Fruit fly (Drosophila melanogaster) whole organism, pupa: Measurements from ENCODE around the gene CG10053.
A peak's percentile ranks its signal among the peaks of the same experiment; 100 is the strongest.

Source experiments
- CG10348 ChIP-seq: fragments of 200-800 bp; sonication (Bioruptor generic); IDR thresholded peaks from 2 replicates; pipeline ENCODE4 v1.3.6; 2022; ENCODE audit warnings: missing biosample characterization, missing genetic modification characterization
- CG12605 ChIP-seq: fragments of 200-800 bp; sonication (Bioruptor generic); IDR thresholded peaks from 2 replicates; pipeline ENCODE4 v1.3.6; 2022; ENCODE audit warnings: missing biosample characterization, missing genetic modification characterization
- CG13204 ChIP-seq: fragments of 200-800 bp; sonication (Bioruptor generic); optimal IDR thresholded peaks from 2 replicates; lab custom pipeline; 2018; ENCODE audit warnings: missing biosample characterization, mild to moderate bottlenecking, missing genetic modification characterization, moderate library complexity
- CG14655 ChIP-seq: fragments of 200-800 bp; sonication (Bioruptor generic); optimal IDR thresholded peaks from 3 replicates; lab custom pipeline; 2017; ENCODE audit warnings: mild to moderate bottlenecking, missing biosample characterization, missing genetic modification reagents, missing genetic modification characterization
- CG15710 ChIP-seq: fragments of 200-800 bp; sonication (Bioruptor generic); optimal IDR thresholded peaks from 2 replicates; lab custom pipeline; 2018; ENCODE audit warnings: missing biosample characterization, mild to moderate bottlenecking, missing genetic modification characterization, moderate library complexity
- CG17806 ChIP-seq: fragments of 200-800 bp; sonication (Bioruptor generic); optimal IDR thresholded peaks from 2 replicates; lab custom pipeline; 2018; ENCODE audit warnings: missing biosample characterization, mild to moderate bottlenecking, missing genetic modification characterization, moderate library complexity
- CG32121 ChIP-seq: fragments of 200-800 bp; sonication (Bioruptor generic); IDR thresholded peaks from 2 replicates; pipeline ENCODE4 v1.3.6; 2022; ENCODE audit warnings: missing biosample characterization, missing genetic modification characterization
- CG34367 ChIP-seq: fragments of 200-800 bp; sonication (Bioruptor generic); optimal IDR thresholded peaks from 2 replicates; lab custom pipeline; 2018; ENCODE audit warnings: missing biosample characterization, mild to moderate bottlenecking, missing genetic modification characterization
- CG4496 ChIP-seq: fragments of 200-800 bp; sonication (Bioruptor generic); IDR thresholded peaks from 3 replicates; pipeline ENCODE4 v1.3.6; 2022; ENCODE audit warnings: missing biosample characterization, missing genetic modification characterization
- CG8159 ChIP-seq: fragments of 200-800 bp; sonication (Bioruptor generic); optimal IDR thresholded peaks from 3 replicates; lab custom pipeline; 2018; ENCODE audit warnings: missing biosample characterization, mild to moderate bottlenecking, missing genetic modification characterization, moderate library complexity
- CG8301 ChIP-seq: fragments of 200-800 bp; sonication (Bioruptor generic); optimal IDR thresholded peaks from 2 replicates; lab custom pipeline; 2018; ENCODE audit warnings: missing biosample characterization, mild to moderate bottlenecking, missing genetic modification characterization
- CG9948 ChIP-seq: fragments of 200-800 bp; sonication (Bioruptor generic); optimal IDR thresholded peaks from 2 replicates; lab custom pipeline; 2018; ENCODE audit warnings: missing biosample characterization, mild to moderate bottlenecking, missing genetic modification characterization, moderate library complexity
- D1 ChIP-seq: fragments of 200-800 bp; sonication (Bioruptor generic); optimal IDR thresholded peaks from 2 replicates; lab custom pipeline; 2018; ENCODE audit warnings: missing biosample characterization, mild to moderate bottlenecking, missing genetic modification characterization, moderate library complexity
- EcR ChIP-seq: fragments of 200-800 bp; sonication (Bioruptor generic); optimal IDR thresholded peaks from 3 replicates; lab custom pipeline; 2019; ENCODE audit warnings: missing biosample characterization, missing genetic modification characterization, mild to moderate bottlenecking, moderate library complexity, missing genetic modification reagents
- Ets98B ChIP-seq: fragments of 200-800 bp; sonication (Bioruptor generic); IDR thresholded peaks from 2 replicates; pipeline ENCODE4 v1.3.6; 2022; ENCODE audit warnings: missing biosample characterization, missing genetic modification characterization
- Pif1A ChIP-seq: fragments of 200-800 bp; sonication (Bioruptor generic); optimal IDR thresholded peaks from 3 replicates; lab custom pipeline; 2016; ENCODE audit warnings: missing biosample characterization, missing genetic modification characterization
- Pif1B ChIP-seq: fragments of 200-800 bp; sonication (Bioruptor generic); optimal IDR thresholded peaks from 3 replicates; lab custom pipeline; 2016; ENCODE audit warnings: missing biosample characterization, missing genetic modification characterization
- Snoo ChIP-seq: fragments of 200-800 bp; sonication (Bioruptor generic); optimal IDR thresholded peaks from 3 replicates; lab custom pipeline; 2017; ENCODE audit warnings: missing biosample characterization, mild to moderate bottlenecking, missing genetic modification characterization, inconsistent platforms
- fd96Ca ChIP-seq: fragments of 200-800 bp; sonication (Bioruptor generic); IDR thresholded peaks from 3 replicates; pipeline ENCODE4 v1.3.6; 2022; ENCODE audit warnings: missing biosample characterization, missing genetic modification characterization
- gl ChIP-seq: fragments of 200-800 bp; sonication (Bioruptor generic); optimal IDR thresholded peaks from 2 replicates; lab custom pipeline; 2018; ENCODE audit warnings: missing biosample characterization, mild to moderate bottlenecking, missing genetic modification characterization
- rn ChIP-seq: fragments of 200-800 bp; sonication (Bioruptor generic); IDR thresholded peaks from 2 replicates; pipeline ENCODE4 v1.3.6; 2022; ENCODE audit warnings: missing biosample characterization, missing genetic modification characterization

The CG10053 gene

dm6 chr3R:7223972-7224464 lies 22.9 kb upstream of the CG10053 start, which contains the start of gene thw:
TSS of gene thw (plus strand) at chr3R:7224414.
- TF ChIP-seq EcR (no peak), CG13204 (GFP tag; lab: Kevin White, UChicago) (peak; percentile 90)
- TF ChIP-seq, all 21 proteins: peak for 1

- TF ChIP-seq Ets98B (GFP tag; lab: Robert Waterston, UW) (no peak), Pif1B (GFP tag; lab: Kevin White, UChicago) (no peak)
Observed at dm6 chr3R:7241460-7241859, 5.4 kb upstream of the CG10053 start, which contains the start of gene CG14607. TSS of gene CG14607 (plus strand) at chr3R:7241760.

DNA sequence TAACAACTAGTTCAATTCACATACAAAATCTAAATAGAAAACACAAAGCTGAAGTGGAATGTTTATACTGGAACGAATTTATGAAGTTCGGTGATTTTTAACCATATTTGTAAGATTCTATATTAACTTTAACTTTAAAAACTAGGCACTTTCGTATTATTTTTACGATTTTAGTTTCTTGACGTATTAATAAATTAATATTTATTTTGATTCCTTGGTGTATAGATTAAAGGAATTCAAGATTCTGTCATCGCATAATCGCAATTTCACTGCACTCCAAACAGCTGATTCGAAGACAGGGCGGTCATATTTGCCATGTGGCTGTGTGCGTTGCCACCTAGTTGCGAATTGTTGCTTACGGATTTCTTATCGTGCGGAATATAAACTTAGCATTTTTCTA lies 2.6 kb downstream of the CG10053 start, which contains the start of the genes CG1227 and Dtwd2:
Gene CG1227 (minus strand): TSS at position 279 of the 400 bp plus-strand sequence.
Gene Dtwd2 (plus strand): TSS at position 336 of the 400 bp plus-strand sequence.
- TF ChIP-seq CG14655 (GFP tag; lab: Kevin White, UChicago) (peak; percentile 94), gl (tag; lab: Kevin White, UChicago) (peak; percentile 87), CG34367 (peak; percentile 96), CG13204 (GFP tag; lab: Kevin White, UChicago) (no peak), Ets98B (GFP tag; lab: Robert Waterston, UW) (peak; percentile 98), CG4496 (GFP tag; lab: Robert Waterston, UW) (peak; percentile 97), fd96Ca (GFP tag; lab: Robert Waterston, UW) (peak; percentile 83), CG12605 (peak; percentile 98), D1 (peak; percentile 96), CG9948 (tag; lab: Kevin White, UChicago) (peak; percentile 94), Pif1B (GFP tag; lab: Kevin White, UChicago) (peak; percentile 92), CG15710 (tag; lab: Kevin White, UChicago) (peak; percentile 98), CG8301 (peak; percentile 97), CG10348 (GFP tag; lab: Robert Waterston, UW) (peak; percentile 71; the same call in 1 of the 2 replicates), rn (GFP tag; lab: Robert Waterston, UW) (peak; percentile 94), CG17806 (tag; lab: Kevin White, UChicago) (peak; percentile 96), EcR (no peak), Pif1A (GFP tag; lab: Kevin White, UChicago) (peak; percentile 93), CG8159 (tag; lab: Kevin White, UChicago) (peak; percentile 97), Snoo (tag; lab: Kevin White, UChicago) (peak; percentile 94), CG32121 (GFP tag; lab: Robert Waterston, UW) (peak; percentile 97)

- TF ChIP-seq CG10348 (GFP tag; lab: Robert Waterston, UW) (no peak), Pif1A (GFP tag; lab: Kevin White, UChicago) (no peak), CG4496 (GFP tag; lab: Robert Waterston, UW) (no peak), CG34367 (no peak), CG13204 (GFP tag; lab: Kevin White, UChicago) (no peak), Pif1B (GFP tag; lab: Kevin White, UChicago) (no peak), CG15710 (tag; lab: Kevin White, UChicago) (no peak), CG14655 (GFP tag; lab: Kevin White, UChicago) (no peak)
Observed at dm6 chr3R:7251857-7252256, 5.0 kb downstream of the CG10053 start, which contains the start of gene Obp84a. TSS of gene Obp84a (minus strand) at chr3R:7251957.

DNA sequence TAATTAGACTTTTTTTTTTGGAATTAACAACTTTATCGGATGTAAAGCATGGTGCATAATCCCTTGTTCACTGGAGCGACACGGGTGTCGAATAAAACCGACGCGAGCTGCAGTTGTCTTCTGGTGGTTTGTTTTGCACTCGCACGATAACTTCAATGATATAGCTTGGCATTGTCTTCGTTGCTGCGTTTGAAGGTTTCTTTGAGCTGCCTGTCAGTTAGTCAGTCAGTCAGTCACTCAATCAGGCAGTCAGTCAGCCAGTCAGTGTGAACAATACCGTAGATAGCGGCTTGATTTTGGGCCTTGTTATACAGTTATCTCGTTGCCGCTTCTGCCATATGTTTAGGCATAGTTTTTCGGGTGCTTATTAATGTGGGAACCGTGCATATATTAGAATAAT lies 12.7 kb downstream of the CG10053 start:
- no peak for TF ChIP-seq Pif1B (GFP tag; lab: Kevin White, UChicago)
- no peak for TF ChIP-seq CG9948 (tag; lab: Kevin White, UChicago)
- TF ChIP-seq Snoo (tag; lab: Kevin White, UChicago), result no peak
- TF ChIP-seq, all 21 proteins: peak for 0

DNA sequence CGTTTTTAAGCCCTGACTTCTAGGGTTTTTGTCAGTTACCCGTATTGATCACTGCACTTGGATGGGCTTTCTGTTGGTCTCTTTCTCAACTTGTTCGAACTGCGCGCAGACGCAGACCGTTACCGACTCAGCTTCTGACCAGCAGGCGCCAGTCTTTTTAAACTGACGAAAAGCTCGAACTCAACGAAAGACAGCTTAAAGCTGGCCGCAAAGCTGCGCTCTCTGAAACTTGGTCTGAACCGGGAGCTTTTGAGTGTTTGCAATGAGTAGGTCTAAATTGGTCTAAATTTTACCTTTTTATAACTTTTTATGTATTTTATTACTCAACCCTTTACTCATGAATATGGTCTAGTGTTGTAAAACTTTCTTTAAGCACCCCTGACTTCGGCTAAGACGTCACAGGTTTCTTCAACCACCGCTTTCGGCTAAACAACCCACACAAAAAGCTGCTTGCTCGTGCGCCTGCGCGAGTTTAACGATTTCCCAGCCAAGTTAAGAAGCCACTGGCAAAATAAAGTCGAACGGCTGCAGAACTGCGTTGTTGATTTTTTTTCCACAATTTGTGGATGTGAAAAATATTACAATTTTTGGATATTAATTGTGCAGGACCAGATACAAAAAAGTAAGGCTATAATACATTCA lies 18.8 kb downstream of the CG10053 start, which contains the start of the genes Gld and Syt4:
Gene Gld (minus strand): TSS at position 137 of the 642 bp plus-strand sequence.
Gene Syt4 (plus strand): TSS at position 499 of the 642 bp plus-strand sequence.
- TF ChIP-seq Snoo (tag; lab: Kevin White, UChicago) (no peak), D1 (no peak), gl (tag; lab: Kevin White, UChicago) (no peak), fd96Ca (GFP tag; lab: Robert Waterston, UW) (no peak), CG32121 (GFP tag; lab: Robert Waterston, UW) (no peak), CG8159 (tag; lab: Kevin White, UChicago) (no peak), CG10348 (GFP tag; lab: Robert Waterston, UW) (no peak), CG4496 (GFP tag; lab: Robert Waterston, UW) (no peak), Ets98B (GFP tag; lab: Robert Waterston, UW) (no peak), CG14655 (GFP tag; lab: Kevin White, UChicago) (no peak), CG17806 (tag; lab: Kevin White, UChicago) (no peak), CG34367 (no peak), CG15710 (tag; lab: Kevin White, UChicago) (no peak), Pif1B (GFP tag; lab: Kevin White, UChicago) (no peak), CG9948 (tag; lab: Kevin White, UChicago) (no peak), CG8301 (no peak), CG12605 (no peak), rn (GFP tag; lab: Robert Waterston, UW) (no peak), EcR (no peak)
